Worm (Caenorhabditis elegans): ENCODE data around the gene spig-3.
"Not testable (repeated sequence)": the region's sequence is repeated elsewhere in the genome, so short reads cannot be mapped to it uniquely, and the experiment has no call there.

Gene spig-3

DNA sequence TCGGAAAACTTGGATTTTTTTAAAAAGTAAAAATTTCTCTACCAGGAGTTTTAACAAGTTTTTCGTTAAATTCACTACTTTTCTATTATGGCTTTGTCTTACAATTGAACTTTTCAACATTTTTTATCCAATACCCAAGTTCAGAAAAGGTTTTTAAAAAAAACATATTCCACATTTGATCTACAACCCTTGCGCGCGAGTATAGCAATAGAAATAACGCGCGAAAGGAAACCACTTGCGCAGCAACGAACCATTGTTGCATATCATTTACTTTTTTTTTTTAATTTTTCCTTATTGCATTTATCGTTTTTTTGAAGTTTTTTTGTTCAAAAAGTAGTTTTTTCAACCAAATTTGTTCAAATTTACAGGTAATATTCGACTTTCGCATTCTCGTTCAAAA lies 13.7 kb downstream of the spig-3 start, which contains the start of gene F40G12.11:
Gene F40G12.11, plus strand, starts transcription at position 369 of the 400 bp plus-strand sequence.
- no peak for TF ChIP-seq ceh-31 (tag; optimal IDR thresholded peaks at IDR 0.05)

DNA sequence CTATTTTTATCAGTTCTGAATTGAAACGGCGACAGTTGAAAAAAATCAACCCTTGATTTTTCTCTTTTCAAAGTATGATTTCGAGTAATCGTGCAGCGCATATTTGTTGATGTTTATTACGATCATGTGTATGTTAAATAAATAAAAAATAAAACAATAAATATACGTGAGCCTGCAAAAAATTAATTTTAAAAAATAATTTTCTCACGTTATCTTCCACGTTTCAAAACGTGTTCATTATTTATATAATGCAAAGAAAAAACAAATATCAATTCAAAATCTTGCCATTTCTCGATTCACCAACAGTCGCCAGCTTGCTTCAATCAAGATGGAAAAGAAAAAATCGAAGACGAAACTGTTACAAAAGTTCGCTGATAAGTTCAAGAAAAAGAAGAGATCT lies 16.2 kb downstream of the spig-3 start, which contains the start of gene F40G12.10:
Gene F40G12.10, plus strand, starts transcription at position 301 of the 400 bp plus-strand sequence.
- TF ChIP-seq fkh-6 (tag; optimal IDR thresholded peaks at IDR 0.05) (no peak), gmeb-2 (tag; optimal IDR thresholded peaks at IDR 0.05) (no peak), ceh-30 (tag; optimal IDR thresholded peaks at IDR 0.05) (no peak), ceh-6 (GFP tag; optimal IDR thresholded peaks at IDR 0.05) (no peak), ceh-18 (tag; optimal IDR thresholded peaks at IDR 0.05) (no peak), ceh-48 (tag; optimal IDR thresholded peaks at IDR 0.05) (no peak)

DNA sequence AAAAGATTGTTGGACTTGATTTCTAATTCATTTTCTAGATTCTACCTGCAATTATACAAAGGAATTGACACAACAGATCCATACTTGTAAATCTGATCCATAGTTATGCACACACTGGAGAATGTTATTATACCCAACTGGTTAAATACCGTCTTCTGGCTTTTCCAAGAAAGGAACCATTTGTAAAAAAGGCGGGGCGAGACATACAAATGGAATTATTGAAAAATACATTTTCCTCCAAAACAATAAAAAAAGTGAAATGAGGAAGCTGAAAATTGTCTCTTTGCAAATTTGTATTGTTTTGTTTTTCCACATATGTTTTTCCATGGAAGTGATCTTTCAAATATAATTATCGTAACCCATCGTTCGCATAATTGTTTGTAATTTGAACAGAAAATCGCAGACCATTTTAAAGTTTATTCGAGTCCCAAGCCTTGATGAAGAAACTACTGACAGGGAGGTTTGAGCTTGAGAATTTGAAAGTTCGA lies 17.2 kb downstream of the spig-3 start, which contains the start of the genes srt-74 and F40G12.9:
Gene srt-74, minus strand, starts transcription at position 101 of the 488 bp plus-strand sequence.
Gene F40G12.9, plus strand, starts transcription at position 438 of the 488 bp plus-strand sequence.
- TF ChIP-seq pat-9 (tag; optimal IDR thresholded peaks at IDR 0.05), result no peak
- no peak for TF ChIP-seq ets-4 (tag; optimal IDR thresholded peaks at IDR 0.05)
- no peak for TF ChIP-seq hlh-6 (tag; optimal IDR thresholded peaks at IDR 0.05)
- no peak for TF ChIP-seq tbx-2 (tag; optimal IDR thresholded peaks at IDR 0.05)
- TF ChIP-seq lim-6 (tag; optimal IDR thresholded peaks at IDR 0.05), result no peak
- no peak for TF ChIP-seq ttx-3 (tag; optimal IDR thresholded peaks at IDR 0.05)
- TF ChIP-seq ahr-1 (tag; optimal IDR thresholded peaks at IDR 0.05), result no peak
- TF ChIP-seq pag-3 (tag; optimal IDR thresholded peaks at IDR 0.05; ENCODE audit: borderline replicate concordance), result no peak
- TF ChIP-seq fkh-6 (tag; optimal IDR thresholded peaks at IDR 0.05), result no peak
- no peak for TF ChIP-seq pros-1 (tag; optimal IDR thresholded peaks at IDR 0.05)
- TF ChIP-seq elt-2 (tag; optimal IDR thresholded peaks at IDR 0.05), result no peak
- no peak for TF ChIP-seq ceh-31 (tag; optimal IDR thresholded peaks at IDR 0.05)
- no peak for TF ChIP-seq hlh-13 (GFP tag; optimal IDR thresholded peaks at IDR 0.05)
- no peak for TF ChIP-seq ceh-45 (GFP tag; IDR thresholded peaks at IDR 0.05)
- no peak for TF ChIP-seq zip-5 (tag; optimal IDR thresholded peaks at IDR 0.05)
- no peak for TF ChIP-seq K02D7.2 (tag; optimal IDR thresholded peaks at IDR 0.05)
- no peak for TF ChIP-seq Y22D7AL.16 (tag; optimal IDR thresholded peaks at IDR 0.05)
- no peak for TF ChIP-seq ceh-24 (tag; optimal IDR thresholded peaks at IDR 0.05)

DNA sequence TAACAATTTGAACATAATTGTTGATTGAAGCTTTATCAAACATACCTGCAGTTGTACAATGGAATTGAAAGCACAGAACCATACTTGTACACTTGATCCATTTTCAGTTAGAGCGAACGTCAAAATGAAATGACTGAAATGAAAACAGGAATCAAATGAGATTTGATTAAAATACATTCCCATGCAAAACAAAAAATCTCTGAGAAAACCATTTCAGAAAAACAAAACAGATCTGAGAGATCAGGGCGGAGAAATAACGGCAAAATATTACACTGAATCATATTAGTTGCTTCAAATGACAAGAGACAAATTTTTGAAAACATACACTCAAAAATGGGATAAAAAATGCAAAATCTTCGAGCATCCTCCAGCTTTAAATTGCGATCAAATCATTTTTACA lies 19.7 kb downstream of the spig-3 start, which contains the start of gene srt-33:
Gene srt-33, minus strand, starts transcription at position 101 of the 400 bp plus-strand sequence.
- TF ChIP-seq ceh-48 (tag; optimal IDR thresholded peaks at IDR 0.05) (no peak), fkh-10 (GFP tag; optimal IDR thresholded peaks at IDR 0.05) (no peak), unc-3 (GFP tag; conservative IDR thresholded peaks at IDR 0.05) (no peak), unc-3 (tag; optimal IDR thresholded peaks at IDR 0.05) (no peak), elt-2 (tag; optimal IDR thresholded peaks at IDR 0.05) (no peak)

DNA sequence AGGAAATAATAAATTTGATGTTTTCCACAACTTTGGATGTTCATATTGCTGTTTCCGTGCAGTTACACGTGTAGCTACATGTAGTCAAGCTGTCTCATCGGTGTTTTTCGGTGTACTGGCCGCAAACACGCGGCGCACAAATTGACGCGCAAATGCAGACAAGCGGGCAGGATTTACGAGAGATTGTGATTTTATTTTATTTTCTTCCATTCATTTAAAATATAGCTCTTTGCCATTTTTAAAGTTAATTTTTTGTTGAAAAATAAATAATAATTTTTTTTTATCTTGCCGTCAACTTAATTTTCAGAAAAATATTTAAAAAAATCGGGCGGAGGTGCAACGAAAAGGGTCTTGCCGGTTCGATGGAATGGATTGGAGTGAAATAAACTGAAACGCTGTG lies 25.2 kb downstream of the spig-3 start, which contains the start of gene F40G12.7:
Gene F40G12.7, plus strand, starts transcription at position 301 of the 400 bp plus-strand sequence.
- TF ChIP-seq ref-2, unc-86, ceh-30 (tag; optimal IDR thresholded peaks at IDR 0.05): not testable (repeated sequence)

DNA sequence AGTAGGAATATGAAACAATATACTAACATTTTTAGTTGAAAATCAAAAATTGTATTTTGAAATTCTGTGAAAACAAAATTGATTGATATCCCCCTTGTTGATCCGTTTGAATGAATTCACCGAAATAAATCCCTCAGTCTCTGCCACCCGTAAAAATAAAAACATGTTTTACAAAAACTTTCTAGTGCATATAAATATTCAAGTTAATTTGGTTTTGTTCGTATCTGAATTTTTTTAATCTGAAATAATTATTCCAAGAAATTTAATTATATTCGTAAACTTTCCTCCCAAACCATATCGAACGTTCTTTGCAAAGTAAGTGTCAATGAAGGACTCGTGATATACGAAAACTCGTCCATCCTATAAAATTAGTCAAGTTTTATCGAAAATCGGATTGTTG lies 26.4 kb downstream of the spig-3 start, which contains the start of gene F40G12.6:
Gene F40G12.6, minus strand, starts transcription at position 101 of the 400 bp plus-strand sequence.
- TF ChIP-seq ref-2 (tag; optimal IDR thresholded peaks at IDR 0.05) (no peak), ceh-31 (tag; optimal IDR thresholded peaks at IDR 0.05) (no peak), ceh-45 (GFP tag; IDR thresholded peaks at IDR 0.05) (no peak)

DNA sequence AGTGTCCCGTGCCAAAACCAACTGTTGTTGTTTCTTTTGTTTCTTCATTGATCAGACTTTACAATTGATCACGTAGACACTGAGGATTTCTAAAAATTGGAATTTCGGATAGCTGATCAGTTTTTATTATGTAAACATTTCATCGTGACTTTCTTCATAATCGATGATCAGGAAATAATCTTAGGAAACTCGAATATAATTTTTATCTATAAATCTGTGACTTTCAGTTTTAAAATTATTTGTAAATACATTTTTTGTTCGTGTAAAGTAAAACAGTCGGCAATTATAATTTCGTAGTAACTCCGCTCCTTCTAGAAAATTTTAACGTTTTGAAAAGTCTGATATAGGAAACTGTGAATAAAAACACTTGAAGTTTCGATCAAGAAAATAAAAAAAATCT lies 28.7 kb downstream of the spig-3 start, which contains the start of gene F40G12.5:
Gene F40G12.5, minus strand, starts transcription at position 101 of the 400 bp plus-strand sequence.
- TF ChIP-seq lim-6 (tag; optimal IDR thresholded peaks at IDR 0.05), result no peak
- TF ChIP-seq fax-1 (tag; optimal IDR thresholded peaks at IDR 0.05), result no peak
- no peak for TF ChIP-seq Y22D7AL.16 (tag; optimal IDR thresholded peaks at IDR 0.05)
- no peak for TF ChIP-seq hlh-8 (tag; optimal IDR thresholded peaks at IDR 0.05)
- no peak for TF ChIP-seq ceh-45 (GFP tag; IDR thresholded peaks at IDR 0.05)
- no peak for TF ChIP-seq ceh-34 (tag; optimal IDR thresholded peaks at IDR 0.05)
- no peak for TF ChIP-seq unc-55 (GFP tag; optimal IDR thresholded peaks at IDR 0.05)
- TF ChIP-seq pros-1 (tag; optimal IDR thresholded peaks at IDR 0.05), result no peak
- no peak for TF ChIP-seq ztf-16 (tag; optimal IDR thresholded peaks at IDR 0.05)
- TF ChIP-seq syd-9 (tag; optimal IDR thresholded peaks at IDR 0.05), result no peak
- TF ChIP-seq ceh-14 (tag; optimal IDR thresholded peaks at IDR 0.05), result no peak
- no peak for TF ChIP-seq pax-1 (tag; optimal IDR thresholded peaks at IDR 0.05)
- no peak for TF ChIP-seq unc-42 (tag; optimal IDR thresholded peaks at IDR 0.05)
- TF ChIP-seq rnt-1 (tag; optimal IDR thresholded peaks at IDR 0.05), result no peak
- no peak for TF ChIP-seq hlh-13 (GFP tag; optimal IDR thresholded peaks at IDR 0.05)
- no peak for TF ChIP-seq eyg-1 (tag; optimal IDR thresholded peaks at IDR 0.05)
- no peak for TF ChIP-seq C38D4.7 (GFP tag; optimal IDR thresholded peaks at IDR 0.05)
- TF ChIP-seq C08G9.2 (tag; optimal IDR thresholded peaks at IDR 0.05), result no peak
